Worm (Caenorhabditis elegans) whole organism, mixed stage, embryonic: ENCODE data around the gene idpp-1.

ENCODE experiments used
- M03D4.4 ChIP-seq: sonication (generic microtip); optimal IDR thresholded peaks from 2 replicates; lab custom pipeline; 2017; ENCODE audit warnings: mild to moderate bottlenecking, missing genetic modification characterization, missing compliant biosample characterization
- bed-3 ChIP-seq: fragments of 200-800 bp; sonication (Bioruptor generic); optimal IDR thresholded peaks from 3 replicates; lab custom pipeline; 2018; ENCODE audit warnings: mild to moderate bottlenecking, missing genetic modification characterization, moderate library complexity, missing compliant biosample characterization
- blmp-1 ChIP-seq: fragments of 150-350 bp; optimal IDR thresholded peaks from 2 replicates; lab custom pipeline; 2014; ENCODE audit warnings: missing biosample characterization, missing genetic modification characterization
- ceh-39 ChIP-seq: fragments of 150-350 bp; optimal IDR thresholded peaks from 2 replicates; lab custom pipeline; 2014; ENCODE audit warnings: missing biosample characterization, missing genetic modification characterization
- ceh-43 ChIP-seq: fragments of 200-800 bp; sonication (Bioruptor generic); optimal IDR thresholded peaks from 2 replicates; lab custom pipeline; 2018; ENCODE audit warnings: mild to moderate bottlenecking, missing genetic modification characterization, moderate library complexity, missing compliant biosample characterization
- ceh-83 ChIP-seq: fragments of 200-800 bp; sonication (Bioruptor generic); optimal IDR thresholded peaks from 2 replicates; lab custom pipeline; 2018; ENCODE audit warnings: mild to moderate bottlenecking, missing genetic modification characterization, missing compliant biosample characterization
- ces-1 ChIP-seq: fragments of 150-350 bp; optimal IDR thresholded peaks from 2 replicates; lab custom pipeline; 2014; ENCODE audit warnings: missing biosample characterization, missing genetic modification reagents, missing genetic modification characterization
- cnd-1 ChIP-seq: fragments of 200-800 bp; sonication (Bioruptor generic); optimal IDR thresholded peaks from 2 replicates; lab custom pipeline; 2018; ENCODE audit warnings: mild to moderate bottlenecking, missing genetic modification characterization, missing compliant biosample characterization
- drap-1 ChIP-seq: fragments of 200-800 bp; sonication (Bioruptor generic); optimal IDR thresholded peaks from 3 replicates; lab custom pipeline; 2018; ENCODE audit warnings: mild to moderate bottlenecking, missing genetic modification characterization, missing compliant biosample characterization
- elt-1 ChIP-seq: sonication (generic microtip); optimal IDR thresholded peaks from 2 replicates; lab custom pipeline; 2017; ENCODE audit warnings: missing genetic modification characterization, mild to moderate bottlenecking, missing compliant biosample characterization, antibody characterized with exemption, moderate library complexity, borderline replicate concordance; ENCODE audit not compliant: insufficient read depth
- ham-2 ChIP-seq: fragments of 200-800 bp; sonication (Bioruptor generic); optimal IDR thresholded peaks from 2 replicates; lab custom pipeline; 2018; ENCODE audit warnings: mild to moderate bottlenecking, missing genetic modification characterization, missing compliant biosample characterization
- hlh-1 ChIP-seq: fragments of 150-350 bp; optimal IDR thresholded peaks from 2 replicates; lab custom pipeline; 2014; ENCODE audit warnings: missing biosample characterization, missing genetic modification reagents, missing genetic modification characterization
- lin-13 ChIP-seq: fragments of 150-350 bp; optimal IDR thresholded peaks from 2 replicates; lab custom pipeline; 2014; ENCODE audit warnings: missing biosample characterization, missing genetic modification characterization
- lin-32 ChIP-seq: fragments of 200-800 bp; sonication (Bioruptor generic); optimal IDR thresholded peaks from 2 replicates; lab custom pipeline; 2018; ENCODE audit warnings: mild to moderate bottlenecking, missing genetic modification characterization, missing compliant biosample characterization
- lsy-2 ChIP-seq: fragments of 150-350 bp; optimal IDR thresholded peaks from 2 replicates; lab custom pipeline; 2014; ENCODE audit warnings: missing biosample characterization, missing genetic modification characterization
- mab-5 ChIP-seq: fragments of 150-350 bp; optimal IDR thresholded peaks from 2 replicates; lab custom pipeline; 2014; ENCODE audit warnings: missing biosample characterization, missing genetic modification characterization
- mep-1 ChIP-seq: fragments of 150-350 bp; optimal IDR thresholded peaks from 2 replicates; lab custom pipeline; 2017; ENCODE audit warnings: missing biosample characterization, missing genetic modification reagents, missing genetic modification characterization, inconsistent platforms
- mls-2 ChIP-seq: sonication (generic microtip); optimal IDR thresholded peaks from 2 replicates; lab custom pipeline; 2016; ENCODE audit warnings: mild to moderate bottlenecking, missing genetic modification characterization, moderate library complexity, missing compliant biosample characterization
- nhr-12 ChIP-seq: fragments of 150-350 bp; optimal IDR thresholded peaks from 2 replicates; lab custom pipeline; 2014; ENCODE audit warnings: missing biosample characterization, missing genetic modification characterization
- nhr-2 ChIP-seq: fragments of 150-350 bp; optimal IDR thresholded peaks from 2 replicates; lab custom pipeline; 2014; ENCODE audit warnings: missing biosample characterization, missing genetic modification characterization
- nhr-237 ChIP-seq: fragments of 150-350 bp; optimal IDR thresholded peaks from 2 replicates; lab custom pipeline; 2014; ENCODE audit warnings: missing biosample characterization, missing genetic modification characterization
- nhr-28 ChIP-seq: fragments of 150-350 bp; optimal IDR thresholded peaks from 2 replicates; lab custom pipeline; 2014; ENCODE audit warnings: missing biosample characterization, missing genetic modification characterization
- sem-2 ChIP-seq: fragments of 200-800 bp; sonication (Bioruptor generic); optimal IDR thresholded peaks from 2 replicates; lab custom pipeline; 2018; ENCODE audit warnings: mild to moderate bottlenecking, missing genetic modification characterization, missing compliant biosample characterization
- snpc-4 ChIP-seq: fragments of 150-350 bp; optimal IDR thresholded peaks from 2 replicates; lab custom pipeline; 2014; ENCODE audit warnings: missing biosample characterization, missing genetic modification characterization
- sptf-1 ChIP-seq: sonication (generic microtip); optimal IDR thresholded peaks from 2 replicates; lab custom pipeline; 2017; ENCODE audit warnings: mild to moderate bottlenecking, missing genetic modification characterization, moderate library complexity, missing compliant biosample characterization
- tbx-8 ChIP-seq: fragments of 200-800 bp; sonication (Bioruptor generic); optimal IDR thresholded peaks from 2 replicates; lab custom pipeline; 2018; ENCODE audit warnings: mild to moderate bottlenecking, missing genetic modification characterization, moderate library complexity, missing compliant biosample characterization
- unc-120 ChIP-seq: sonication (generic microtip); optimal IDR thresholded peaks from 2 replicates; lab custom pipeline; 2017; ENCODE audit warnings: missing genetic modification characterization, missing compliant biosample characterization; ENCODE audit not compliant: poor library complexity, severe bottlenecking
- unc-62 ChIP-seq: fragments of 150-350 bp; optimal IDR thresholded peaks from 2 replicates; lab custom pipeline; 2014; ENCODE audit warnings: missing biosample characterization, missing genetic modification reagents, missing genetic modification characterization
- zip-8 ChIP-seq: fragments of 150-350 bp; optimal IDR thresholded peaks from 2 replicates; lab custom pipeline; 2014; ENCODE audit warnings: missing biosample characterization, missing genetic modification characterization
- ztf-11 ChIP-seq: fragments of 150-350 bp; optimal IDR thresholded peaks from 2 replicates; lab custom pipeline; 2014; ENCODE audit warnings: missing biosample characterization, missing genetic modification characterization

Gene idpp-1

ce11 chrIII:768528-768927, 28.0 kb downstream of the idpp-1 start:
- TF ChIP-seq hlh-1 (tag; lab: Kevin White, UChicago) (no peak), ceh-39 (tag; lab: Kevin White, UChicago) (no peak), mls-2 (tag; lab: Kevin White, UChicago) (no peak), nhr-237 (no peak), elt-1 (no peak), ham-2 (GFP tag; lab: Kevin White, UChicago) (no peak), unc-120 (tag; lab: Kevin White, UChicago) (no peak), mep-1 (tag; lab: Kevin White, UChicago) (no peak), nhr-2 (tag; lab: Kevin White, UChicago) (no peak), lin-32 (GFP tag; lab: Kevin White, UChicago) (no peak), ceh-43 (GFP tag; lab: Kevin White, UChicago) (no peak)
- TF ChIP-seq, all 35 proteins: peak for 0

- no peak for TF ChIP-seq bed-3 (GFP tag; lab: Kevin White, UChicago)
- TF ChIP-seq lin-32 (GFP tag; lab: Kevin White, UChicago) = no peak
- no peak for TF ChIP-seq elt-1
- TF ChIP-seq drap-1 (GFP tag; lab: Kevin White, UChicago) = no peak
- no peak for TF ChIP-seq nhr-2 (tag; lab: Kevin White, UChicago)
- no peak for TF ChIP-seq unc-62 (GFP tag; lab: Kevin White, UChicago)
- TF ChIP-seq mls-2 (tag; lab: Kevin White, UChicago) = no peak
- TF ChIP-seq ceh-83 (GFP tag; lab: Kevin White, UChicago) = no peak
- TF ChIP-seq lsy-2 (tag; lab: Kevin White, UChicago) = no peak
- no peak for TF ChIP-seq ces-1 (GFP tag; lab: Kevin White, UChicago)
- no peak for TF ChIP-seq tbx-8
- no peak for TF ChIP-seq snpc-4
- no peak for TF ChIP-seq unc-120 (tag; lab: Kevin White, UChicago)
- TF ChIP-seq zip-8 = no peak
Observed at ce11 chrIII:770958-771357, 30.5 kb downstream of the idpp-1 start, which contains the start of gene tpst-2. TSS of gene tpst-2 (plus strand) at chrIII:771258.

ce11 chrIII:772675-773074, 32.2 kb downstream of the idpp-1 start:
- peak; percentile 26 for TF ChIP-seq hlh-1 (tag; lab: Kevin White, UChicago)
- TF ChIP-seq cnd-1 (tag; lab: Kevin White, UChicago) = no peak

ce11 chrIII:773114-773513, 32.6 kb downstream of the idpp-1 start, which contains the start of gene cyn-6:
TSS of gene cyn-6 (plus strand) at chrIII:773414.
- TF ChIP-seq nhr-2 (tag; lab: Kevin White, UChicago) = no peak
- TF ChIP-seq ceh-39 (tag; lab: Kevin White, UChicago) = no peak
- TF ChIP-seq ceh-83 (GFP tag; lab: Kevin White, UChicago) = no peak
- TF ChIP-seq sptf-1 (tag; lab: Kevin White, UChicago) = no peak
- no peak for TF ChIP-seq lin-32 (GFP tag; lab: Kevin White, UChicago)
- TF ChIP-seq nhr-28 (tag; lab: Kevin White, UChicago) = no peak
- TF ChIP-seq snpc-4 = no peak

- no peak for TF ChIP-seq lin-13 (tag; lab: Kevin White, UChicago)
- no peak for TF ChIP-seq nhr-12 (tag; lab: Kevin White, UChicago)
- TF ChIP-seq ceh-83 (GFP tag; lab: Kevin White, UChicago) = no peak
- no peak for TF ChIP-seq mab-5
- TF ChIP-seq bed-3 (GFP tag; lab: Kevin White, UChicago) = no peak
- TF ChIP-seq hlh-1 (tag; lab: Kevin White, UChicago) = no peak
- no peak for TF ChIP-seq sem-2 (GFP tag; lab: Kevin White, UChicago)
- no peak for TF ChIP-seq ces-1 (GFP tag; lab: Kevin White, UChicago)
- TF ChIP-seq lsy-2 (tag; lab: Kevin White, UChicago) = no peak
- TF ChIP-seq, all 35 proteins: peak for 0
Observed at ce11 chrIII:775443-775842, 35.0 kb downstream of the idpp-1 start.

ce11 chrIII:778771-779170, 38.3 kb downstream of the idpp-1 start, which contains the start of gene alh-11:
TSS of gene alh-11 (minus strand) at chrIII:778871.
- no peak for TF ChIP-seq nhr-28 (tag; lab: Kevin White, UChicago)
- TF ChIP-seq lsy-2 (tag; lab: Kevin White, UChicago) = no peak
- TF ChIP-seq M03D4.4 (tag; lab: Kevin White, UChicago) = no peak
- no peak for TF ChIP-seq lin-13 (tag; lab: Kevin White, UChicago)
- no peak for TF ChIP-seq blmp-1 (tag; lab: Kevin White, UChicago)
- TF ChIP-seq lin-32 (GFP tag; lab: Kevin White, UChicago) = no peak
- no peak for TF ChIP-seq zip-8
- no peak for TF ChIP-seq ces-1 (GFP tag; lab: Kevin White, UChicago)
- TF ChIP-seq nhr-12 (tag; lab: Kevin White, UChicago) = no peak
- TF ChIP-seq cnd-1 (tag; lab: Kevin White, UChicago) = no peak
- TF ChIP-seq ztf-11 (tag; lab: Kevin White, UChicago) = no peak
- no peak for TF ChIP-seq ham-2 (GFP tag; lab: Kevin White, UChicago)
